Fruit fly (Drosophila melanogaster) whole organism, embryonic: ENCODE data around the gene CG33346.

Source experiments
- Adf1 ChIP-seq: fragments of 200-800 bp; sonication (Bioruptor generic); IDR thresholded peaks from 2 replicates; pipeline ENCODE4 v1.3.6; 2022; ENCODE audit warnings: missing biosample characterization, missing genetic modification characterization
- Antp ChIP-seq: fragments of 200-800 bp; sonication (Bioruptor generic); optimal IDR thresholded peaks from 3 replicates; lab custom pipeline; 2016; ENCODE audit warnings: missing biosample characterization, missing genetic modification characterization
- Bgb ChIP-seq: fragments of 200-800 bp; sonication (Bioruptor generic); IDR thresholded peaks from 2 replicates; pipeline ENCODE4 v1.3.6; 2022; ENCODE audit warnings: missing biosample characterization, missing genetic modification characterization; ENCODE audit not compliant: partially characterized antibody
- CG13424 ChIP-seq: fragments of 200-800 bp; sonication (Bioruptor generic); optimal IDR thresholded peaks from 2 replicates; lab custom pipeline; 2019; ENCODE audit warnings: missing biosample characterization, mild to moderate bottlenecking, missing genetic modification characterization, moderate library complexity
- CG13624 ChIP-seq: fragments of 200-800 bp; sonication (Bioruptor generic); optimal IDR thresholded peaks from 2 replicates; lab custom pipeline; 2016; ENCODE audit warnings: missing biosample characterization, missing genetic modification characterization
- CG14860 ChIP-seq: fragments of 200-800 bp; sonication (Bioruptor generic); IDR thresholded peaks from 3 replicates; pipeline ENCODE4 v1.3.6; 2022; ENCODE audit warnings: missing biosample characterization, missing genetic modification characterization; ENCODE audit not compliant: partially characterized antibody
- CG1529 ChIP-seq: fragments of 200-800 bp; sonication (Bioruptor generic); optimal IDR thresholded peaks from 3 replicates; lab custom pipeline; 2018; ENCODE audit warnings: missing biosample characterization, missing genetic modification characterization
- CG1792 ChIP-seq: fragments of 200-800 bp; sonication (Bioruptor generic); optimal IDR thresholded peaks from 2 replicates; lab custom pipeline; 2016; ENCODE audit warnings: missing biosample characterization, missing genetic modification characterization
- CG18011 ChIP-seq: fragments of 200-800 bp; sonication (Bioruptor generic); optimal IDR thresholded peaks from 2 replicates; lab custom pipeline; 2017; ENCODE audit warnings: missing biosample characterization, missing genetic modification characterization, mild to moderate bottlenecking, moderate library complexity, missing genotype
- CG2202 ChIP-seq: fragments of 200-800 bp; sonication (Bioruptor generic); optimal IDR thresholded peaks from 2 replicates; lab custom pipeline; 2018; ENCODE audit warnings: missing biosample characterization, mild to moderate bottlenecking, missing genetic modification characterization
- CG32532 ChIP-seq: fragments of 200-800 bp; sonication (Bioruptor generic); IDR thresholded peaks from 2 replicates; pipeline ENCODE4 v1.3.6; 2022; ENCODE audit warnings: missing biosample characterization, missing genetic modification characterization
- CG3407 ChIP-seq: fragments of 200-800 bp; sonication (Bioruptor generic); optimal IDR thresholded peaks from 2 replicates; lab custom pipeline; 2018; ENCODE audit warnings: missing biosample characterization, mild to moderate bottlenecking, missing genetic modification characterization
- CG3838 ChIP-seq: fragments of 200-800 bp; sonication (Bioruptor generic); optimal IDR thresholded peaks from 3 replicates; lab custom pipeline; 2016; ENCODE audit warnings: missing biosample characterization, missing genetic modification characterization
- CG3847 ChIP-seq: fragments of 200-800 bp; sonication (Bioruptor generic); IDR thresholded peaks from 2 replicates; pipeline ENCODE4 v1.3.6; 2022; ENCODE audit warnings: missing biosample characterization, missing genetic modification characterization
- CG4328 ChIP-seq: fragments of 200-800 bp; sonication (Bioruptor generic); optimal IDR thresholded peaks from 3 replicates; lab custom pipeline; 2017; ENCODE audit warnings: missing biosample characterization, missing genetic modification reagents, missing genetic modification characterization
- CG4360 ChIP-seq: fragments of 200-800 bp; sonication (Bioruptor generic); IDR thresholded peaks from 2 replicates; pipeline ENCODE4 v1.3.6; 2022; ENCODE audit warnings: missing biosample characterization, missing genetic modification characterization
- CG6813 ChIP-seq: fragments of 200-800 bp; sonication (Bioruptor generic); optimal IDR thresholded peaks from 2 replicates; lab custom pipeline; 2017; ENCODE audit warnings: missing biosample characterization, missing genetic modification characterization, mild to moderate bottlenecking, moderate library complexity, missing genetic modification reagents
- CG8388 ChIP-seq: fragments of 200-800 bp; sonication (Bioruptor generic); optimal IDR thresholded peaks from 2 replicates; lab custom pipeline; 2019; ENCODE audit warnings: missing biosample characterization, mild to moderate bottlenecking, missing genetic modification characterization, moderate library complexity
- CG8944 ChIP-seq: fragments of 200-800 bp; sonication (Bioruptor generic); optimal IDR thresholded peaks from 3 replicates; lab custom pipeline; 2016; ENCODE audit warnings: missing biosample characterization, missing genetic modification characterization
- CoRest ChIP-seq: fragments of 200-800 bp; sonication (Bioruptor generic); optimal IDR thresholded peaks from 3 replicates; lab custom pipeline; 2018; ENCODE audit warnings: missing biosample characterization, mild to moderate bottlenecking, missing genetic modification characterization, moderate library complexity
- D ChIP-seq, 2 experiments: fragments of 200-800 bp in 1 of 2; fragments of >200 bp in 1 of 2; sonication (Bioruptor generic) in 1 of 2; optimal IDR thresholded peaks; 2 replicates in 1 of 2; 3 replicates in 1 of 2; lab custom pipeline; 2017; ENCODE audit warnings: mild to moderate bottlenecking in 1 of 2, missing biosample characterization in 1 of 2, missing genetic modification characterization in 1 of 2, missing genetic modification reagents in 1 of 2
- D19B ChIP-seq: fragments of 200-800 bp; sonication (Bioruptor generic); optimal IDR thresholded peaks from 2 replicates; lab custom pipeline; 2017; ENCODE audit warnings: missing biosample characterization, mild to moderate bottlenecking, missing genetic modification characterization
- Dek ChIP-seq: fragments of 200-800 bp; sonication (Bioruptor generic); optimal IDR thresholded peaks from 3 replicates; lab custom pipeline; 2019; ENCODE audit warnings: missing biosample characterization, mild to moderate bottlenecking, missing genetic modification characterization, moderate library complexity
- Ets97D ChIP-seq: fragments of 200-800 bp; sonication (Bioruptor generic); optimal IDR thresholded peaks from 3 replicates; lab custom pipeline; 2016; ENCODE audit warnings: missing biosample characterization, missing genetic modification characterization
- Hr3 ChIP-seq: fragments of 200-800 bp; sonication (Bioruptor generic); optimal IDR thresholded peaks from 3 replicates; lab custom pipeline; 2016; ENCODE audit warnings: missing biosample characterization, missing genetic modification characterization
- Hr78 ChIP-seq, 2 experiments: fragments of 200-800 bp in 1 of 2; fragments of >200 bp in 1 of 2; sonication (Bioruptor generic) in 1 of 2; optimal IDR thresholded peaks; 2 replicates each; lab custom pipeline; 2017 to 2019; ENCODE audit warnings: missing biosample characterization in 2 of 2, missing genetic modification characterization in 2 of 2, mild to moderate bottlenecking in 1 of 2, moderate library complexity in 1 of 2
- Mad ChIP-seq: fragments of 200-800 bp; sonication (Bioruptor generic); optimal IDR thresholded peaks from 2 replicates; lab custom pipeline; 2016; ENCODE audit warnings: missing biosample characterization, missing genetic modification characterization
- Myb ChIP-seq: fragments of 200-800 bp; sonication (Bioruptor generic); optimal IDR thresholded peaks from 2 replicates; lab custom pipeline; 2016; ENCODE audit warnings: missing biosample characterization, missing genetic modification characterization
- Side ChIP-seq: fragments of 200-800 bp; sonication (Bioruptor generic); optimal IDR thresholded peaks from 2 replicates; lab custom pipeline; 2016; ENCODE audit warnings: missing biosample characterization, missing genetic modification characterization
- Sin3A ChIP-seq: fragments of >200 bp; optimal IDR thresholded peaks from 2 replicates; lab custom pipeline; 2018
- Six4 ChIP-seq: fragments of 200-800 bp; sonication (Bioruptor generic); optimal IDR thresholded peaks from 2 replicates; lab custom pipeline; 2016; ENCODE audit warnings: missing biosample characterization, missing genetic modification characterization
- Vsx1 ChIP-seq: fragments of 200-800 bp; sonication (Bioruptor generic); optimal IDR thresholded peaks from 2 replicates; lab custom pipeline; 2017; ENCODE audit warnings: missing biosample characterization, mild to moderate bottlenecking, missing genetic modification characterization, missing genetic modification reagents
- bsh ChIP-seq, 2 experiments: fragments of 200-800 bp; sonication (Bioruptor generic); optimal IDR thresholded peaks; 2 replicates each; lab custom pipeline; 2017 to 2018; ENCODE audit warnings: mild to moderate bottlenecking in 2 of 2, missing biosample characterization in 2 of 2, missing genetic modification characterization in 2 of 2, moderate library complexity in 1 of 2
- caup ChIP-seq: fragments of 200-800 bp; sonication (Bioruptor generic); optimal IDR thresholded peaks from 3 replicates; lab custom pipeline; 2017; ENCODE audit warnings: missing biosample characterization, mild to moderate bottlenecking, missing genetic modification characterization, moderate library complexity; ENCODE audit not compliant: severe bottlenecking
- chn ChIP-seq: fragments of 200-800 bp; sonication (Bioruptor generic); optimal IDR thresholded peaks from 2 replicates; lab custom pipeline; 2016; ENCODE audit warnings: missing biosample characterization, missing genetic modification characterization
- dan ChIP-seq: fragments of 200-800 bp; sonication (Bioruptor generic); IDR thresholded peaks from 2 replicates; pipeline ENCODE4 v1.3.6; 2022; ENCODE audit warnings: missing biosample characterization, missing genetic modification characterization
- eve ChIP-seq, 2 experiments: fragments of >200 bp; optimal IDR thresholded peaks; 2 replicates each; lab custom pipeline; 2017; ENCODE audit warnings: missing biosample characterization in 2 of 2, missing genetic modification characterization in 2 of 2
- fd64A ChIP-seq: fragments of 200-800 bp; sonication (Bioruptor generic); optimal IDR thresholded peaks from 3 replicates; lab custom pipeline; 2018; ENCODE audit warnings: missing biosample characterization, mild to moderate bottlenecking, missing genetic modification characterization
- gsb-n ChIP-seq: fragments of 200-800 bp; sonication (Bioruptor generic); optimal IDR thresholded peaks from 3 replicates; lab custom pipeline; 2018; ENCODE audit warnings: missing biosample characterization, mild to moderate bottlenecking, missing genetic modification characterization
- her ChIP-seq: fragments of 200-800 bp; sonication (Bioruptor generic); optimal IDR thresholded peaks from 2 replicates; lab custom pipeline; 2016; ENCODE audit warnings: missing biosample characterization, missing genetic modification characterization
- kni ChIP-seq: fragments of 200-800 bp; sonication (Bioruptor generic); optimal IDR thresholded peaks from 3 replicates; lab custom pipeline; 2017; ENCODE audit warnings: mild to moderate bottlenecking, missing biosample characterization, missing genetic modification reagents, missing genetic modification characterization
- lbe ChIP-seq: fragments of 200-800 bp; sonication (Bioruptor generic); optimal IDR thresholded peaks from 2 replicates; lab custom pipeline; 2016; ENCODE audit warnings: missing biosample characterization, mild to moderate bottlenecking, missing genetic modification characterization
- maf-S ChIP-seq: fragments of 200-800 bp; sonication (Bioruptor generic); optimal IDR thresholded peaks from 2 replicates; lab custom pipeline; 2016; ENCODE audit warnings: missing biosample characterization, missing genetic modification characterization
- mld ChIP-seq: fragments of 200-800 bp; sonication (Bioruptor generic); IDR thresholded peaks from 3 replicates; pipeline ENCODE4 v1.3.6; 2022; ENCODE audit warnings: missing biosample characterization, missing genetic modification characterization; ENCODE audit not compliant: partially characterized antibody
- p53 ChIP-seq: fragments of 200-800 bp; sonication (Bioruptor generic); optimal IDR thresholded peaks from 2 replicates; lab custom pipeline; 2016; ENCODE audit warnings: missing biosample characterization, missing genetic modification characterization
- pb ChIP-seq: fragments of 200-800 bp; sonication (Bioruptor generic); optimal IDR thresholded peaks from 3 replicates; lab custom pipeline; 2016; ENCODE audit warnings: missing biosample characterization, missing genetic modification characterization
- pfk ChIP-seq: fragments of 200-800 bp; sonication (Bioruptor generic); optimal IDR thresholded peaks from 2 replicates; lab custom pipeline; 2018; ENCODE audit warnings: missing biosample characterization, mild to moderate bottlenecking, missing genetic modification characterization, moderate library complexity
- sima ChIP-seq: fragments of 200-800 bp; sonication (Bioruptor generic); optimal IDR thresholded peaks from 2 replicates; lab custom pipeline; 2016; ENCODE audit warnings: missing biosample characterization, missing genetic modification characterization
- sug ChIP-seq: fragments of 200-800 bp; optimal IDR thresholded peaks from 2 replicates; lab custom pipeline; 2019; ENCODE audit warnings: missing biosample characterization, mild to moderate bottlenecking, missing genetic modification characterization, moderate library complexity
- yki ChIP-seq: fragments of >200 bp; optimal IDR thresholded peaks from 3 replicates; lab custom pipeline; 2018

The CG33346 gene

dm6 chr3R:28676870-28677526 lies 8.0 kb downstream of the CG33346 start (continued):
- TF ChIP-seq Hr78 (GFP tag; optimal IDR thresholded peaks at IDR 0.05; lab: Kevin White, UChicago) (no peak), Sin3A (lab: Kevin White, UChicago) (no peak), CG6813 (GFP tag; lab: Kevin White, UChicago) (no peak), sima (GFP tag; lab: Kevin White, UChicago) (no peak), CG4328 (no peak), CG32532 (peak; percentile 76), Hr3 (GFP tag; lab: Kevin White, UChicago) (no peak), kni (GFP tag; lab: Kevin White, UChicago) (no peak), D19B (GFP tag; lab: Kevin White, UChicago) (peak; percentile 14), CG3838 (GFP tag; lab: Kevin White, UChicago) (no peak), Six4 (GFP tag; lab: Kevin White, UChicago) (peak; percentile 4), CG1792 (GFP tag; lab: Kevin White, UChicago) (no peak), p53 (GFP tag; lab: Kevin White, UChicago) (no peak), Side (GFP tag; lab: Kevin White, UChicago) (no peak), CG18011 (no peak), CG1529 (GFP tag; lab: Kevin White, UChicago) (no peak), CG4360 (no peak), Ets97D (GFP tag; lab: Kevin White, UChicago) (no peak), caup (GFP tag; lab: Kevin White, UChicago) (peak; percentile 67), Dek (tag; lab: Kevin White, UChicago) (peak; percentile 52), CG8944 (GFP tag; lab: Kevin White, UChicago) (no peak), eve (GFP tag; optimal IDR thresholded peaks at IDR 0.05; lab: Kevin White, UChicago) (peak in 1 of 2 experiments; percentile 37), dan (GFP tag; lab: Robert Waterston, UW) (no peak), yki (no peak), gsb-n (tag; lab: Kevin White, UChicago) (no peak), D (optimal IDR thresholded peaks at IDR 0.05; lab: Kevin White, UChicago) (no peak), D (GFP tag; optimal IDR thresholded peaks at IDR 0.05; lab: Kevin White, UChicago) (no peak), maf-S (no peak), Bgb (GFP tag; lab: Robert Waterston, UW) (no peak), CG3847 (GFP tag; lab: Robert Waterston, UW) (peak; percentile 66), sug (tag; lab: Kevin White, UChicago) (no peak), lbe (GFP tag; lab: Kevin White, UChicago) (no peak), Adf1 (no peak), CG14860 (GFP tag; lab: Robert Waterston, UW) (no peak), mld (GFP tag; lab: Robert Waterston, UW) (no peak), CG13424 (tag; lab: Kevin White, UChicago) (peak; percentile 74), CG13624 (no peak), Mad (no peak), pfk (GFP tag; lab: Kevin White, UChicago) (no peak), Vsx1 (GFP tag; lab: Kevin White, UChicago) (peak; percentile 33), Myb (no peak), pb (GFP tag; lab: Kevin White, UChicago) (no peak), CG8388 (no peak), CoRest (tag; lab: Kevin White, UChicago) (peak; percentile 62), CG2202 (no peak), fd64A (GFP tag; lab: Kevin White, UChicago) (no peak), Antp (GFP tag; lab: Kevin White, UChicago) (no peak), chn (peak; percentile 6), CG3407 (GFP tag; lab: Kevin White, UChicago) (no peak), bsh (GFP tag; optimal IDR thresholded peaks at IDR 0.05; lab: Kevin White, UChicago) (peak in 1 of 2 experiments; percentile 6), her (GFP tag; lab: Kevin White, UChicago) (no peak)
